Worm (Caenorhabditis elegans): ENCODE measurements around the gene srd-64.

srd-64 gene

ce11 chrIII:1665799-1666308 is 29.1 kb downstream of the srd-64 start, which contains the start of gene Y22D7AR.3:
Y22D7AR.3 (minus strand) TSS chrIII:1665849.
- TF ChIP-seq gmeb-1 (tag; optimal IDR thresholded peaks at IDR 0.05) (no peak), skn-1 (tag; optimal IDR thresholded peaks at IDR 0.05) (no peak), snpc-4 (tag; optimal IDR thresholded peaks at IDR 0.05) (no peak)

DNA sequence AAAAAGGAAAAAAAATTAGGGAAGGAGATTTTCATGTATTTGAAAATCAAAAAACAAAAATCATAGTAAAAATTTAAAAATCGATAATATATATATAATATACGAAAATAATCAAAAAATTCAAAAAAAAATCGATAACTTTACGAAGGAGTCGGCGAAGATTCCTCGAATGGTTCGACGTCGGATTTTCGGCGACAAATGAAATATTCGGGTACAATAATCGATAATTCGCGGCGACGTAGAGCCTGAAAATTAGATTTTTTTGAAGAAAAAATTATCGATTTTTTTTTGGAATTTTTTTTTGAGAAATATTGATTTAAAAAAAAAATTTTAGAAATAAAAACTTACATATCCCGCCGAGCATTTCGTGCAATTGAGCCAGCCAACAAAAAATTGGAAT is 29.5 kb downstream of the srd-64 start:
- TF ChIP-seq elt-3 (tag; optimal IDR thresholded peaks at IDR 0.05) (no peak), sem-4 (tag; optimal IDR thresholded peaks at IDR 0.05) (no peak)

- no peak for TF ChIP-seq lin-13 (GFP tag; optimal IDR thresholded peaks at IDR 0.05)
- no peak for TF ChIP-seq fos-1 (tag; optimal IDR thresholded peaks at IDR 0.05)
These were observed 30.1 kb downstream of the srd-64 start, which contains the start of gene Y22D7AL.16 for ce11 chrIII:1664761-1665266. Y22D7AL.16 (minus strand) TSS chrIII:1665216.

DNA sequence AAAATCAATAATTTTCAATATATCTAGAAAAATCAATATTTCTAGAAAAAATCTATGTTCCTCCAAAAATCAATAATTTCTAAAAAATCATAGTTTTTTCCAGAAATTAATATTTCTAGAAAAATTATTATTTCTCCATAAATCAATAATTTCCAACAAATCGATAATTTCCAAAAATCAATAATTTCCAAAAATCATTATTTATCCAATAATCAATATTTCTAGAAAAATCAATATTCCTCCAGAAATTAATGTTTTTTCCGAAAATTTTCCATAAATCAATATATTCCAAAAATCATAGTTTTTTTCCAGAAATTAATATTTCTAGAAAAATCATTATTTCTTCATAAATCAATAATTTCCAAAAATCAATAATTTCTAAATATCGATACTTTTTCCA is 31.9 kb downstream of the srd-64 start:
- TF ChIP-seq lin-39 (tag; optimal IDR thresholded peaks at IDR 0.05) (no peak), ceh-16 (tag; optimal IDR thresholded peaks at IDR 0.05) (no peak), lin-13 (GFP tag; optimal IDR thresholded peaks at IDR 0.05) (no peak), ztf-11 (tag; optimal IDR thresholded peaks at IDR 0.05) (no peak), dmd-4 (tag; optimal IDR thresholded peaks at IDR 0.05) (no peak), zag-1 (tag; optimal IDR thresholded peaks at IDR 0.05) (no peak), elt-3 (tag; optimal IDR thresholded peaks at IDR 0.05) (no peak)

DNA sequence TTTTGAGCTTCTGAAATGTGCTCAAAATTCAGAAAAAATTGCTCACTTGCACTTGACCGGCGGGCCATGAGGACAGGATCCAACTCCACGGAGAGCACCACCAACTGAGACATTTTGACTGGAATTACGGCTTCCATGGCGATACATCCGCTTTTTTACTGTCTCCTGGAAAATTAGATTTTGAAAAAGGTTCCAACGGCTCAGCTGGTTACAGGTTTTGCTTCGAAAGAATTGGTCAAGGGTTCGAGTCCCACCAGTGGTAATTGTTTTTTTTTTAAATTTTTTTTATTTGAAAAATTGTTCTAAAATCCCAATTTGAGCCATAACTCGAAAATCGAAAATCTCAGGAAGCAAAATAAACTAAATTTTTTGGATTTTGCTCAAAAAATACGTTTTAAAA is 32.5 kb downstream of the srd-64 start:
- TF ChIP-seq ama-1 (optimal IDR thresholded peaks at IDR 0.05) (no peak), F13H6.1 (tag; optimal IDR thresholded peaks at IDR 0.05) (no peak), nhr-12 (tag; optimal IDR thresholded peaks at IDR 0.05) (no peak), unc-39 (tag; optimal IDR thresholded peaks at IDR 0.05) (no peak), snpc-4 (tag; optimal IDR thresholded peaks at IDR 0.05) (no peak), lin-13 (GFP tag; optimal IDR thresholded peaks at IDR 0.05) (no peak), gmeb-1 (tag; optimal IDR thresholded peaks at IDR 0.05) (no peak), sma-3 (GFP tag; optimal IDR thresholded peaks at IDR 0.05) (no peak), unc-62 (GFP tag; optimal IDR thresholded peaks at IDR 0.05) (no peak), mab-5 (tag; optimal IDR thresholded peaks at IDR 0.05) (no peak), nhr-21 (tag; optimal IDR thresholded peaks at IDR 0.05) (no peak), nhr-11 (tag; optimal IDR thresholded peaks at IDR 0.05) (no peak), lin-39 (tag; optimal IDR thresholded peaks at IDR 0.05) (no peak), unc-55 (GFP tag; optimal IDR thresholded peaks at IDR 0.05) (no peak), sma-9 (GFP tag; optimal IDR thresholded peaks at IDR 0.05) (no peak), sma-9 (tag; optimal IDR thresholded peaks at IDR 0.05) (no peak), peb-1 (tag; optimal IDR thresholded peaks at IDR 0.05) (no peak), ztf-1 (GFP tag; conservative IDR thresholded peaks at IDR 0.05) (no peak)

DNA sequence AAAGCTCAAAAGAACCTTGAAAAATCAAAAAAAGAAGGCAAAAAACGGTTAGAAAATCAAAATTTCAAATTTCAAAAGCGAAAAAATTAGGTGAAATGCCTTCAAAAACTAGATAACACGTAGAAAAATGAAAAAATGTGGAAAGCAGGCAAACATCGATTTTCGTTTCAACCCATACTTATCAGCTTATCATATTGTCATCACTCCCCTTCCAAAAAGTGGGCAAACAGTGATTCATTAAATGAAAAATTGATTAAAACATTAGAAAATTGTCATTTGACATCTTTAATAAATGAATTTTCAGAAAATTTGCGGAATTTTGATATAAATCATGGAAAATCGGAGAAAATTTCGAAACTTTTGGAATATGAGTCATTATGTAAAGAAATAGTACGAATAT is 33.9 kb downstream of the srd-64 start:
- TF ChIP-seq skn-1 (tag; optimal IDR thresholded peaks at IDR 0.05) (peak; percentile 69), nhr-21 (tag; optimal IDR thresholded peaks at IDR 0.05) (no peak), fos-1 (tag; optimal IDR thresholded peaks at IDR 0.05) (peak; percentile 99), crh-2 (tag; optimal IDR thresholded peaks at IDR 0.05) (peak; percentile 9)

DNA sequence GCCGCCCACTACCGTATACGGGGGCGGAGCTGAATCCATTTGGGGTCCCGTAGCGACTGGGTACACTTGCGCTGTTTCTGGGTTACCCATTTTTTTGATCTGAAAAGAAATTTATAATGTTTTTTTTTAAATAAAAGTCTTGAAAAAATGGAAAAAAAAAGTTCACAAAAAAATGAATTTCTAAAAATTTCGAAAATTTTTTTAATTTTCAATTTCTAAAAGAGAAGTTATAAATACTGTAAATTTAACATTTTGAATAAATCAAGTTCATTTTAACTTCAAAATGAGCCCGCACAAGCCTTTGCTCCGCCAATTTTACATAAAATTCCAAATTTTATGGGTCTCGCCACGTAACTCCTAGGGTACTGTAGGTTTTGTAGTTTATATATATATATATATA is 35.1 kb downstream of the srd-64 start, which contains the start of gene Y22D7AL.15:
Gene Y22D7AL.15 (minus strand): TSS at position 101 of the 400 bp plus-strand sequence.
- no peak for TF ChIP-seq sem-4 (tag; optimal IDR thresholded peaks at IDR 0.05)
- TF ChIP-seq peb-1 (tag; optimal IDR thresholded peaks at IDR 0.05), result no peak
- no peak for TF ChIP-seq zag-1 (tag; optimal IDR thresholded peaks at IDR 0.05)
- TF ChIP-seq elt-1 (tag; optimal IDR thresholded peaks at IDR 0.05), result no peak
- no peak for TF ChIP-seq blmp-1 (tag; optimal IDR thresholded peaks at IDR 0.05; ENCODE audit: insufficient read depth)
- no peak for TF ChIP-seq nhr-6 (tag; optimal IDR thresholded peaks at IDR 0.05)
- TF ChIP-seq sma-9 (GFP tag; optimal IDR thresholded peaks at IDR 0.05), result no peak
- no peak for TF ChIP-seq sma-9 (tag; optimal IDR thresholded peaks at IDR 0.05)
- no peak for TF ChIP-seq aly-2 (tag; optimal IDR thresholded peaks at IDR 0.05)
- no peak for TF ChIP-seq ceh-82 (tag; optimal IDR thresholded peaks at IDR 0.05)
- no peak for TF ChIP-seq lin-11 (tag; optimal IDR thresholded peaks at IDR 0.05)
- TF ChIP-seq lsy-2 (tag; optimal IDR thresholded peaks at IDR 0.05), result no peak
- no peak for TF ChIP-seq mbf-1 (tag; optimal IDR thresholded peaks at IDR 0.05)
